Worm (Caenorhabditis elegans) whole organism, mixed stage, embryonic: ENCODE data around the gene vab-23.

Experiments used
- M03D4.4 ChIP-seq: sonication (generic microtip); optimal IDR thresholded peaks from 2 replicates; lab custom pipeline; 2017; ENCODE audit warnings: mild to moderate bottlenecking, missing genetic modification characterization, missing compliant biosample characterization
- bed-3 ChIP-seq: fragments of 200-800 bp; sonication (Bioruptor generic); optimal IDR thresholded peaks from 3 replicates; lab custom pipeline; 2018; ENCODE audit warnings: mild to moderate bottlenecking, missing genetic modification characterization, moderate library complexity, missing compliant biosample characterization
- blmp-1 ChIP-seq: fragments of 150-350 bp; optimal IDR thresholded peaks from 2 replicates; lab custom pipeline; 2014; ENCODE audit warnings: missing biosample characterization, missing genetic modification characterization
- ceh-39 ChIP-seq: fragments of 150-350 bp; optimal IDR thresholded peaks from 2 replicates; lab custom pipeline; 2014; ENCODE audit warnings: missing biosample characterization, missing genetic modification characterization
- ceh-43 ChIP-seq: fragments of 200-800 bp; sonication (Bioruptor generic); optimal IDR thresholded peaks from 2 replicates; lab custom pipeline; 2018; ENCODE audit warnings: mild to moderate bottlenecking, missing genetic modification characterization, moderate library complexity, missing compliant biosample characterization
- ceh-83 ChIP-seq: fragments of 200-800 bp; sonication (Bioruptor generic); optimal IDR thresholded peaks from 2 replicates; lab custom pipeline; 2018; ENCODE audit warnings: mild to moderate bottlenecking, missing genetic modification characterization, missing compliant biosample characterization
- ces-1 ChIP-seq: fragments of 150-350 bp; optimal IDR thresholded peaks from 2 replicates; lab custom pipeline; 2014; ENCODE audit warnings: missing biosample characterization, missing genetic modification reagents, missing genetic modification characterization
- cnd-1 ChIP-seq: fragments of 200-800 bp; sonication (Bioruptor generic); optimal IDR thresholded peaks from 2 replicates; lab custom pipeline; 2018; ENCODE audit warnings: mild to moderate bottlenecking, missing genetic modification characterization, missing compliant biosample characterization
- drap-1 ChIP-seq: fragments of 200-800 bp; sonication (Bioruptor generic); optimal IDR thresholded peaks from 3 replicates; lab custom pipeline; 2018; ENCODE audit warnings: mild to moderate bottlenecking, missing genetic modification characterization, missing compliant biosample characterization
- elt-3 ChIP-seq: fragments of 150-350 bp; optimal IDR thresholded peaks from 2 replicates; lab custom pipeline; 2014; ENCODE audit warnings: missing biosample characterization, missing genetic modification characterization
- flh-1 ChIP-seq: fragments of 200-800 bp; sonication (Bioruptor generic); optimal IDR thresholded peaks from 2 replicates; lab custom pipeline; 2018; ENCODE audit warnings: mild to moderate bottlenecking, missing genetic modification characterization, moderate library complexity, missing compliant biosample characterization
- ham-2 ChIP-seq: fragments of 200-800 bp; sonication (Bioruptor generic); optimal IDR thresholded peaks from 2 replicates; lab custom pipeline; 2018; ENCODE audit warnings: mild to moderate bottlenecking, missing genetic modification characterization, missing compliant biosample characterization
- hlh-1 ChIP-seq: fragments of 150-350 bp; optimal IDR thresholded peaks from 2 replicates; lab custom pipeline; 2014; ENCODE audit warnings: missing biosample characterization, missing genetic modification reagents, missing genetic modification characterization
- lin-13 ChIP-seq: fragments of 150-350 bp; optimal IDR thresholded peaks from 2 replicates; lab custom pipeline; 2014; ENCODE audit warnings: missing biosample characterization, missing genetic modification characterization
- lin-32 ChIP-seq: fragments of 200-800 bp; sonication (Bioruptor generic); optimal IDR thresholded peaks from 2 replicates; lab custom pipeline; 2018; ENCODE audit warnings: mild to moderate bottlenecking, missing genetic modification characterization, missing compliant biosample characterization
- lsy-2 ChIP-seq: fragments of 150-350 bp; optimal IDR thresholded peaks from 2 replicates; lab custom pipeline; 2014; ENCODE audit warnings: missing biosample characterization, missing genetic modification characterization
- mab-5 ChIP-seq: fragments of 150-350 bp; optimal IDR thresholded peaks from 2 replicates; lab custom pipeline; 2014; ENCODE audit warnings: missing biosample characterization, missing genetic modification characterization
- mep-1 ChIP-seq: fragments of 150-350 bp; optimal IDR thresholded peaks from 2 replicates; lab custom pipeline; 2017; ENCODE audit warnings: missing biosample characterization, missing genetic modification reagents, missing genetic modification characterization, inconsistent platforms
- mls-2 ChIP-seq: sonication (generic microtip); optimal IDR thresholded peaks from 2 replicates; lab custom pipeline; 2016; ENCODE audit warnings: mild to moderate bottlenecking, missing genetic modification characterization, moderate library complexity, missing compliant biosample characterization
- nhr-12 ChIP-seq: fragments of 150-350 bp; optimal IDR thresholded peaks from 2 replicates; lab custom pipeline; 2014; ENCODE audit warnings: missing biosample characterization, missing genetic modification characterization
- nhr-2 ChIP-seq: fragments of 150-350 bp; optimal IDR thresholded peaks from 2 replicates; lab custom pipeline; 2014; ENCODE audit warnings: missing biosample characterization, missing genetic modification characterization
- nhr-237 ChIP-seq: fragments of 150-350 bp; optimal IDR thresholded peaks from 2 replicates; lab custom pipeline; 2014; ENCODE audit warnings: missing biosample characterization, missing genetic modification characterization
- nhr-28 ChIP-seq: fragments of 150-350 bp; optimal IDR thresholded peaks from 2 replicates; lab custom pipeline; 2014; ENCODE audit warnings: missing biosample characterization, missing genetic modification characterization
- nhr-76 ChIP-seq: sonication (generic microtip); optimal IDR thresholded peaks from 2 replicates; lab custom pipeline; 2017; ENCODE audit warnings: missing biosample characterization, missing genetic modification characterization
- pha-4 ChIP-seq: fragments of 150-350 bp; optimal IDR thresholded peaks from 2 replicates; lab custom pipeline; 2018; ENCODE audit warnings: missing biosample characterization, missing genetic modification reagents, missing genetic modification characterization
- sem-2 ChIP-seq: fragments of 200-800 bp; sonication (Bioruptor generic); optimal IDR thresholded peaks from 2 replicates; lab custom pipeline; 2018; ENCODE audit warnings: mild to moderate bottlenecking, missing genetic modification characterization, missing compliant biosample characterization
- snpc-4 ChIP-seq: fragments of 150-350 bp; optimal IDR thresholded peaks from 2 replicates; lab custom pipeline; 2014; ENCODE audit warnings: missing biosample characterization, missing genetic modification characterization
- sptf-1 ChIP-seq: sonication (generic microtip); optimal IDR thresholded peaks from 2 replicates; lab custom pipeline; 2017; ENCODE audit warnings: mild to moderate bottlenecking, missing genetic modification characterization, moderate library complexity, missing compliant biosample characterization
- tbx-8 ChIP-seq: fragments of 200-800 bp; sonication (Bioruptor generic); optimal IDR thresholded peaks from 2 replicates; lab custom pipeline; 2018; ENCODE audit warnings: mild to moderate bottlenecking, missing genetic modification characterization, moderate library complexity, missing compliant biosample characterization
- unc-120 ChIP-seq: sonication (generic microtip); optimal IDR thresholded peaks from 2 replicates; lab custom pipeline; 2017; ENCODE audit warnings: missing genetic modification characterization, missing compliant biosample characterization; ENCODE audit not compliant: poor library complexity, severe bottlenecking
- unc-39 ChIP-seq: fragments of 150-350 bp; optimal IDR thresholded peaks from 2 replicates; lab custom pipeline; 2014; ENCODE audit warnings: missing biosample characterization, missing genetic modification characterization
- unc-62 ChIP-seq: fragments of 150-350 bp; optimal IDR thresholded peaks from 2 replicates; lab custom pipeline; 2014; ENCODE audit warnings: missing biosample characterization, missing genetic modification reagents, missing genetic modification characterization
- zip-8 ChIP-seq: fragments of 150-350 bp; optimal IDR thresholded peaks from 2 replicates; lab custom pipeline; 2014; ENCODE audit warnings: missing biosample characterization, missing genetic modification characterization
- ztf-11 ChIP-seq: fragments of 150-350 bp; optimal IDR thresholded peaks from 2 replicates; lab custom pipeline; 2014; ENCODE audit warnings: missing biosample characterization, missing genetic modification characterization

vab-23 gene

ce11 chrII:11901110-11901509, at the start of gene vab-23:
TSS of gene vab-23 (minus strand) at chrII:11901210.
- no peak for TF ChIP-seq drap-1 (GFP tag; lab: Kevin White, UChicago)
- TF ChIP-seq unc-39 (tag; lab: Kevin White, UChicago): no peak
- no peak for TF ChIP-seq blmp-1 (tag; lab: Kevin White, UChicago)
- TF ChIP-seq nhr-76: no peak
- no peak for TF ChIP-seq ham-2 (GFP tag; lab: Kevin White, UChicago)
- no peak for TF ChIP-seq hlh-1
- no peak for TF ChIP-seq nhr-237 (tag; lab: Kevin White, UChicago)
- TF ChIP-seq nhr-2: no peak
- TF ChIP-seq, all 35 proteins: peak for 0

DNA sequence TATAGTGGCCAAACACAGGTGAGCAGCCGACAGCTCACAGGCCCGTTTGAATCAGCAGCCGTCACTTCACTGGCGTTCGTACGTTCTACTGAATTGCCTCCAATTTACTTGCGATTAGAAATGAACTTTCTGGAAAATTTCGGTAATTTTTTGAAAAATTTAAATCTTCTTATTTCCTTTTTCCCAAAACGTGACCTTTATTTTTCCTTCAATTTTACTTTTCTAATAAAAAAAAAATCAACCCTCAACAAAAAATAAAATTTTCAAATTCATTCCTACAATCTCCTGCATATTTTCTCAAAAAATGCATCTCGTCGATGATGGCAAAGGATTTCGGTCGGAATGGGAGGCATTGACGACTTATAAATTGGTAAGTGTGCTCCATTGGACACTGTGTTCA, 47.4 kb upstream of the vab-23 start, which contains the start of gene W03C9.8:
W03C9.8 (plus strand) TSS at position 301 of the 400 bp plus-strand sequence.
- no peak for TF ChIP-seq nhr-76
- no peak for TF ChIP-seq tbx-8 (GFP tag; lab: Kevin White, UChicago)
- TF ChIP-seq nhr-2: no peak
- TF ChIP-seq bed-3 (GFP tag; lab: Kevin White, UChicago): no peak

ce11 chrII:11936393-11936792, 35.4 kb upstream of the vab-23 start:
- TF ChIP-seq snpc-4 (tag; lab: Kevin White, UChicago) (no peak), unc-39 (tag; lab: Kevin White, UChicago) (no peak), sem-2 (GFP tag; lab: Kevin White, UChicago) (no peak), nhr-12 (tag; lab: Kevin White, UChicago) (no peak), lin-13 (tag; lab: Kevin White, UChicago) (no peak), mab-5 (no peak), blmp-1 (tag; lab: Kevin White, UChicago) (no peak), mep-1 (no peak), ztf-11 (tag; lab: Kevin White, UChicago) (no peak), mls-2 (tag; lab: Kevin White, UChicago) (no peak), ceh-83 (GFP tag; lab: Kevin White, UChicago) (no peak), nhr-76 (no peak), flh-1 (GFP tag; lab: Kevin White, UChicago) (no peak), ces-1 (GFP tag; lab: Kevin White, UChicago) (no peak), sptf-1 (no peak), M03D4.4 (tag; lab: Kevin White, UChicago) (no peak)

ce11 chrII:11935266-11935665, 34.3 kb upstream of the vab-23 start, which contains the start of gene lin-29:
TSS of gene lin-29 (minus strand) at chrII:11935343.
- TF ChIP-seq nhr-237 (tag; lab: Kevin White, UChicago) (no peak), nhr-28 (tag; lab: Kevin White, UChicago) (no peak), unc-39 (tag; lab: Kevin White, UChicago) (no peak), unc-62 (GFP tag; lab: Kevin White, UChicago) (no peak), nhr-12 (tag; lab: Kevin White, UChicago) (no peak), nhr-76 (no peak), hlh-1 (no peak), elt-3 (tag; lab: Kevin White, UChicago) (no peak), ceh-43 (GFP tag; lab: Kevin White, UChicago) (no peak), mep-1 (no peak), ceh-39 (no peak), lin-32 (GFP tag; lab: Kevin White, UChicago) (no peak), flh-1 (GFP tag; lab: Kevin White, UChicago) (no peak), ceh-83 (GFP tag; lab: Kevin White, UChicago) (no peak), sptf-1 (no peak), lsy-2 (tag; lab: Kevin White, UChicago) (no peak), M03D4.4 (tag; lab: Kevin White, UChicago) (no peak), zip-8 (tag; lab: Kevin White, UChicago) (no peak), pha-4 (tag; lab: Kevin White, UChicago) (no peak)

DNA sequence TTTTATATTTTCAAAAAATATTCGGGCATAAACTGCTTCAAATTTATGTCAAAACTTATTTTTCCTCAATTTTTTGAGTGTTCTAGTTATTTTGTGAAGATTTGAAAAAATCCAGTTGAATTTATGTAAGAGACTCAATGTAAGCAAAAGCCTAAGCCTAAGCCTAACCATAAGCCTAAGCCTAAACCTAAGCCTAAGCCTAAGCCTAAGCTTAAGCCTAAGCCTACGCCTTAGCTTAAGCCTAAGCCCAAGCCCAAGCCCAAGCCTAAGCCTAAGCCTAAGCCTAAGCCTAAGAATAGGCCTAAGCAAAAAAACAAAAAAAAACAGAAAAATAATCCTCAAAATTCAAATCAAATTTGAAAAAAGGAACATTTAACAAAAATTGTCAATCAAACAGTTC, 29.1 kb upstream of the vab-23 start:
- TF ChIP-seq mls-2 (tag; lab: Kevin White, UChicago): no peak
- TF ChIP-seq lin-32 (GFP tag; lab: Kevin White, UChicago): no peak
- no peak for TF ChIP-seq hlh-1
- TF ChIP-seq mab-5: no peak
- TF ChIP-seq cnd-1 (tag; lab: Kevin White, UChicago): no peak
- TF ChIP-seq unc-120 (tag; lab: Kevin White, UChicago): no peak
- no peak for TF ChIP-seq ham-2 (GFP tag; lab: Kevin White, UChicago)
